Worm (Caenorhabditis elegans) whole organism, dauer: ENCODE results near the gene R11.4.

ENCODE experiments used
- unc-62 ChIP-seq: sonication (generic microtip); optimal IDR thresholded peaks from 2 replicates; lab custom pipeline; 2017; ENCODE audit warnings: missing biosample characterization, missing genetic modification reagents, missing genetic modification characterization

R11.4 gene

ce11 chrX:16204310-16204709, 6.1 kb downstream of the R11.4 start:
- no peak for TF ChIP-seq unc-62 (GFP tag; lab: Kevin White, UChicago)

ce11 chrX:16202229-16202628, 8.2 kb downstream of the R11.4 start:
- no peak for TF ChIP-seq unc-62 (GFP tag; lab: Kevin White, UChicago)

- no peak for TF ChIP-seq unc-62 (GFP tag; lab: Kevin White, UChicago)
Observed at ce11 chrX:16199200-16199764, 11.1 kb downstream of the R11.4 start, which contains the start of gene R11.3. Gene R11.3, minus strand, starts transcription at chrX:16199250.

ce11 chrX:16192574-16192973, 17.8 kb downstream of the R11.4 start:
- no peak for TF ChIP-seq unc-62 (GFP tag; lab: Kevin White, UChicago)

- TF ChIP-seq unc-62 (GFP tag; lab: Kevin White, UChicago): no peak
Observed at ce11 chrX:16189227-16189906, 21.1 kb downstream of the R11.4 start, which contains the start of gene slc-25A21. Gene slc-25A21, plus strand, starts transcription at chrX:16189856.

ce11 chrX:16184069-16184468, 26.3 kb downstream of the R11.4 start, which contains the start of gene nlp-67:
Gene nlp-67, plus strand, starts transcription at chrX:16184369.
- no peak for TF ChIP-seq unc-62 (GFP tag; lab: Kevin White, UChicago)

ce11 chrX:16172863-16173262, 37.6 kb downstream of the R11.4 start:
- no peak for TF ChIP-seq unc-62 (GFP tag; lab: Kevin White, UChicago)

ce11 chrX:16166994-16167393, 43.4 kb downstream of the R11.4 start:
- no peak for TF ChIP-seq unc-62 (GFP tag; lab: Kevin White, UChicago)

- TF ChIP-seq unc-62 (GFP tag; lab: Kevin White, UChicago): no peak
Observed at ce11 chrX:16166484-16166883, 43.9 kb downstream of the R11.4 start.

- no peak for TF ChIP-seq unc-62 (GFP tag; lab: Kevin White, UChicago)
Observed at ce11 chrX:16163402-16163801, 47.0 kb downstream of the R11.4 start, which contains the start of gene F09C8.1. Gene F09C8.1, minus strand, starts transcription at chrX:16163524.

ce11 chrX:16160924-16161323, 49.5 kb downstream of the R11.4 start:
- TF ChIP-seq unc-62 (GFP tag; lab: Kevin White, UChicago): no peak
